Worm (Caenorhabditis elegans) whole organism, late embryonic: Measurements from ENCODE around the gene C08B6.14.

Experiments used
- K09A11.1 ChIP-seq: sonication (generic microtip); optimal IDR thresholded peaks from 2 replicates; lab custom pipeline; 2017; ENCODE audit warnings: antibody characterized with exemption, mild to moderate bottlenecking, missing genetic modification characterization, missing compliant biosample characterization; ENCODE audit not compliant: insufficient read depth
- ama-1 ChIP-seq: fragments of 150-350 bp; optimal IDR thresholded peaks from 2 replicates; lab custom pipeline; 2014
- ceh-14 ChIP-seq: sonication (generic microtip); optimal IDR thresholded peaks from 2 replicates; lab custom pipeline; 2016; ENCODE audit warnings: missing genotype, missing genetic modification characterization, missing compliant biosample characterization
- ceh-18 ChIP-seq: sonication (generic microtip); optimal IDR thresholded peaks from 2 replicates; lab custom pipeline; 2016; ENCODE audit warnings: missing genetic modification characterization, missing compliant biosample characterization
- ceh-19 ChIP-seq: fragments of 200-800 bp; sonication (Bioruptor generic); optimal IDR thresholded peaks from 2 replicates; lab custom pipeline; 2018; ENCODE audit warnings: mild to moderate bottlenecking, missing genetic modification characterization, missing compliant biosample characterization
- ceh-30 ChIP-seq: fragments of 150-350 bp; optimal IDR thresholded peaks from 2 replicates; lab custom pipeline; 2014; ENCODE audit warnings: missing biosample characterization, missing genetic modification characterization
- dmd-4 ChIP-seq: sonication (generic microtip); optimal IDR thresholded peaks from 2 replicates; lab custom pipeline; 2016; ENCODE audit warnings: borderline replicate concordance, missing genetic modification characterization, missing compliant biosample characterization
- elt-2 ChIP-seq: sonication (generic microtip); optimal IDR thresholded peaks from 2 replicates; lab custom pipeline; 2016; ENCODE audit warnings: missing genetic modification reagents, missing genetic modification characterization, missing compliant biosample characterization
- hlh-13 ChIP-seq: fragments of 200-800 bp; sonication (Bioruptor generic); optimal IDR thresholded peaks from 2 replicates; lab custom pipeline; 2018; ENCODE audit warnings: mild to moderate bottlenecking, missing genetic modification characterization, missing compliant biosample characterization
- hlh-15 ChIP-seq: sonication (generic microtip); optimal IDR thresholded peaks from 2 replicates; lab custom pipeline; 2016; ENCODE audit warnings: missing genetic modification characterization, missing compliant biosample characterization
- lim-6 ChIP-seq: sonication (generic microtip); optimal IDR thresholded peaks from 2 replicates; lab custom pipeline; 2016; ENCODE audit warnings: missing genetic modification characterization, missing compliant biosample characterization
- lin-11 ChIP-seq: fragments of 200-800 bp; sonication (Bioruptor generic); optimal IDR thresholded peaks from 2 replicates; lab custom pipeline; 2018; ENCODE audit warnings: mild to moderate bottlenecking, missing genetic modification characterization, missing compliant biosample characterization
- nhr-232 ChIP-seq: sonication (generic microtip); optimal IDR thresholded peaks from 2 replicates; lab custom pipeline; 2016; ENCODE audit warnings: missing genetic modification characterization, missing compliant biosample characterization
- odd-2 ChIP-seq: sonication (generic microtip); optimal IDR thresholded peaks from 2 replicates; lab custom pipeline; 2017; ENCODE audit warnings: antibody characterized with exemption, mild to moderate bottlenecking, missing genetic modification characterization, missing compliant biosample characterization
- pat-9 ChIP-seq: fragments of 200-800 bp; sonication (Bioruptor generic); optimal IDR thresholded peaks from 2 replicates; lab custom pipeline; 2018; ENCODE audit warnings: mild to moderate bottlenecking, missing genetic modification characterization, moderate library complexity, missing compliant biosample characterization
- pha-4 ChIP-seq: fragments of 150-350 bp; optimal IDR thresholded peaks from 2 replicates; lab custom pipeline; 2018; ENCODE audit warnings: missing biosample characterization, missing genetic modification reagents, missing genetic modification characterization
- pqm-1 ChIP-seq: sonication (generic microtip); optimal IDR thresholded peaks from 2 replicates; lab custom pipeline; 2016; ENCODE audit warnings: missing genetic modification characterization, missing compliant biosample characterization
- sox-4 ChIP-seq: sonication (generic microtip); optimal IDR thresholded peaks from 2 replicates; lab custom pipeline; 2017; ENCODE audit warnings: mild to moderate bottlenecking, missing genetic modification characterization, inconsistent platforms, missing compliant biosample characterization
- syd-9 ChIP-seq: sonication (generic microtip); optimal IDR thresholded peaks from 2 replicates; lab custom pipeline; 2016; ENCODE audit warnings: mild to moderate bottlenecking, missing genetic modification characterization, moderate library complexity, missing compliant biosample characterization
- unc-3 ChIP-seq, 2 experiments: fragments of 200-800 bp in 1 of 2; sonication (Bioruptor generic) in 1 of 2; sonication (generic microtip) in 1 of 2; conservative IDR thresholded peaks in 1 of 2; optimal IDR thresholded peaks in 1 of 2; 2 replicates each; pipeline versions ENCODE4 v1.3.6 to Lab custom; 2016 to 2022; ENCODE audit warnings: missing compliant biosample characterization in 2 of 2, missing genetic modification characterization in 2 of 2, missing genetic modification reagents in 1 of 2
- unc-42 ChIP-seq: sonication (generic microtip); optimal IDR thresholded peaks from 2 replicates; lab custom pipeline; 2016; ENCODE audit warnings: missing genotype, missing genetic modification characterization, missing compliant biosample characterization
- zip-5 ChIP-seq: sonication (generic microtip); optimal IDR thresholded peaks from 2 replicates; lab custom pipeline; 2016; ENCODE audit warnings: missing genetic modification characterization, missing compliant biosample characterization

Gene C08B6.14

ce11 chrV:10060039-10060438 lies 41.8 kb downstream of the C08B6.14 start:
- TF ChIP-seq sox-4 (tag; lab: Kevin White, UChicago) (no peak), ceh-14 (tag; lab: Kevin White, UChicago) (no peak), hlh-15 (tag; lab: Kevin White, UChicago) (no peak), odd-2 (tag; lab: Kevin White, UChicago) (no peak), lim-6 (no peak), nhr-232 (no peak), lin-11 (tag; lab: Kevin White, UChicago) (no peak), dmd-4 (tag; lab: Kevin White, UChicago) (no peak)
- TF ChIP-seq, all 69 proteins: peak for 0

ce11 chrV:10058748-10059147 lies 43.1 kb downstream of the C08B6.14 start:
- no peak for TF ChIP-seq hlh-13 (GFP tag; lab: Kevin White, UChicago)
- no peak for TF ChIP-seq dmd-4 (tag; lab: Kevin White, UChicago)
- TF ChIP-seq syd-9 = no peak
- TF ChIP-seq ceh-18 (tag; lab: Kevin White, UChicago) = no peak
- no peak for TF ChIP-seq ceh-19
- no peak for TF ChIP-seq zip-5 (tag; lab: Kevin White, UChicago)

- TF ChIP-seq unc-42 (peak; percentile 70), unc-3 (GFP tag; conservative IDR thresholded peaks at IDR 0.05; lab: Robert Waterston, UW) (no peak), unc-3 (tag; optimal IDR thresholded peaks at IDR 0.05; lab: Kevin White, UChicago) (no peak), ceh-30 (peak; percentile 36)
- TF ChIP-seq, all 69 proteins: peak for 2
Measured at ce11 chrV:10054872-10055271, 46.9 kb downstream of the C08B6.14 start, which contains the start of gene yif-1. Gene yif-1, minus strand, starts transcription at chrV:10054913.

ce11 chrV:10051855-10052254 lies 50.0 kb downstream of the C08B6.14 start, which contains the start of gene str-118:
Gene str-118, plus strand, starts transcription at chrV:10052155.
- no peak for TF ChIP-seq ceh-30
- TF ChIP-seq ama-1 (lab: Kevin White, UChicago) = no peak
- TF ChIP-seq pha-4 (tag; lab: Kevin White, UChicago) = no peak
- TF ChIP-seq elt-2 (tag; lab: Kevin White, UChicago) = no peak
- no peak for TF ChIP-seq ceh-18 (tag; lab: Kevin White, UChicago)
- no peak for TF ChIP-seq unc-3 (GFP tag; conservative IDR thresholded peaks at IDR 0.05; lab: Robert Waterston, UW)
- no peak for TF ChIP-seq unc-3 (tag; optimal IDR thresholded peaks at IDR 0.05; lab: Kevin White, UChicago)
- no peak for TF ChIP-seq pqm-1 (tag; lab: Kevin White, UChicago)
- TF ChIP-seq pat-9 = no peak
- no peak for TF ChIP-seq K09A11.1
